Worm (Caenorhabditis elegans): ENCODE data around the gene lin-12.

The lin-12 gene

ce11 chrIII:9034133-9034532 is 37.1 kb downstream of the lin-12 start:
- TF ChIP-seq pag-3 (tag; optimal IDR thresholded peaks at IDR 0.05; ENCODE audit: borderline replicate concordance): no peak

- TF ChIP-seq dmd-4 (tag; optimal IDR thresholded peaks at IDR 0.05; ENCODE audit: borderline replicate concordance) (no peak), pha-2 (tag; optimal IDR thresholded peaks at IDR 0.05) (no peak), pag-3 (tag; optimal IDR thresholded peaks at IDR 0.05; ENCODE audit: borderline replicate concordance) (no peak), ceh-9 (tag; optimal IDR thresholded peaks at IDR 0.05) (no peak), tbx-2 (tag; optimal IDR thresholded peaks at IDR 0.05) (no peak), nhr-232 (tag; optimal IDR thresholded peaks at IDR 0.05) (no peak), unc-55 (GFP tag; optimal IDR thresholded peaks at IDR 0.05) (no peak), syd-9 (tag; optimal IDR thresholded peaks at IDR 0.05) (no peak), ahr-1 (tag; optimal IDR thresholded peaks at IDR 0.05) (no peak), K09A11.1 (tag; optimal IDR thresholded peaks at IDR 0.05; ENCODE audit: insufficient read depth) (no peak), C38D4.7 (GFP tag; optimal IDR thresholded peaks at IDR 0.05) (no peak), pax-1 (tag; optimal IDR thresholded peaks at IDR 0.05) (no peak), hlh-6 (tag; optimal IDR thresholded peaks at IDR 0.05) (no peak), ceh-6 (GFP tag; optimal IDR thresholded peaks at IDR 0.05) (no peak), mec-3 (tag; optimal IDR thresholded peaks at IDR 0.05; ENCODE audit: borderline replicate concordance) (no peak), che-1 (tag; optimal IDR thresholded peaks at IDR 0.05) (no peak), hlh-15 (tag; optimal IDR thresholded peaks at IDR 0.05) (no peak), hlh-30 (tag; optimal IDR thresholded peaks at IDR 0.05; ENCODE audit: insufficient read depth) (no peak), K02D7.2 (tag; optimal IDR thresholded peaks at IDR 0.05) (no peak)
Measured at ce11 chrIII:9030818-9031217, 40.5 kb downstream of the lin-12 start.

ce11 chrIII:9026951-9027350 is 44.3 kb downstream of the lin-12 start, which contains the start of gene F59B2.13:
TSS of gene F59B2.13 (minus strand) at chrIII:9027051.
- TF ChIP-seq ceh-9 (tag; optimal IDR thresholded peaks at IDR 0.05) (no peak), dve-1 (tag; optimal IDR thresholded peaks at IDR 0.05) (no peak), K02D7.2 (tag; optimal IDR thresholded peaks at IDR 0.05) (no peak)

- TF ChIP-seq elt-2 (tag; optimal IDR thresholded peaks at IDR 0.05) (no peak), madf-2 (tag; optimal IDR thresholded peaks at IDR 0.05) (no peak), ref-2 (tag; optimal IDR thresholded peaks at IDR 0.05) (no peak), ets-4 (tag; optimal IDR thresholded peaks at IDR 0.05) (no peak), Y22D7AL.16 (tag; optimal IDR thresholded peaks at IDR 0.05) (no peak), tbx-2 (tag; optimal IDR thresholded peaks at IDR 0.05) (no peak), che-1 (tag; optimal IDR thresholded peaks at IDR 0.05) (no peak), ceh-30 (tag; optimal IDR thresholded peaks at IDR 0.05) (no peak), ceh-31 (tag; optimal IDR thresholded peaks at IDR 0.05) (no peak), nhr-232 (tag; optimal IDR thresholded peaks at IDR 0.05) (no peak), ceh-24 (tag; optimal IDR thresholded peaks at IDR 0.05) (no peak), pat-9 (tag; optimal IDR thresholded peaks at IDR 0.05) (no peak), elt-4 (tag; optimal IDR thresholded peaks at IDR 0.05) (no peak), C38D4.7 (GFP tag; optimal IDR thresholded peaks at IDR 0.05) (no peak), unc-86 (tag; optimal IDR thresholded peaks at IDR 0.05) (no peak), ceh-45 (GFP tag; IDR thresholded peaks at IDR 0.05) (no peak)
Measured at ce11 chrIII:9023601-9024000, 47.7 kb downstream of the lin-12 start.

- no peak for TF ChIP-seq tbx-7 (tag; optimal IDR thresholded peaks at IDR 0.05)
- no peak for TF ChIP-seq zip-5 (tag; optimal IDR thresholded peaks at IDR 0.05)
- TF ChIP-seq odd-2 (tag; optimal IDR thresholded peaks at IDR 0.05): no peak
- no peak for TF ChIP-seq pha-4 (tag; optimal IDR thresholded peaks at IDR 0.05)
- no peak for TF ChIP-seq hlh-13 (GFP tag; optimal IDR thresholded peaks at IDR 0.05)
- no peak for TF ChIP-seq ceh-19 (GFP tag; optimal IDR thresholded peaks at IDR 0.05)
- TF ChIP-seq ceh-14 (tag; optimal IDR thresholded peaks at IDR 0.05): no peak
- no peak for TF ChIP-seq nfya-1 (tag; optimal IDR thresholded peaks at IDR 0.05)
- TF ChIP-seq T23F11.4 (GFP tag; optimal IDR thresholded peaks at IDR 0.05): no peak
- TF ChIP-seq hlh-8 (tag; optimal IDR thresholded peaks at IDR 0.05): no peak
- TF ChIP-seq sdc-2 (tag; optimal IDR thresholded peaks at IDR 0.05): no peak
- TF ChIP-seq unc-42 (tag; optimal IDR thresholded peaks at IDR 0.05): no peak
- no peak for TF ChIP-seq pros-1 (tag; optimal IDR thresholded peaks at IDR 0.05)
- no peak for TF ChIP-seq ets-4 (tag; optimal IDR thresholded peaks at IDR 0.05)
- no peak for TF ChIP-seq ceh-48 (tag; optimal IDR thresholded peaks at IDR 0.05)
- TF ChIP-seq pha-2 (tag; optimal IDR thresholded peaks at IDR 0.05): no peak
- TF ChIP-seq ttx-3 (tag; optimal IDR thresholded peaks at IDR 0.05): no peak
Measured at ce11 chrIII:9022535-9022934, 48.7 kb downstream of the lin-12 start, which contains the start of gene F59B2.14. TSS of gene F59B2.14 (minus strand) at chrIII:9022635.
